Fruit fly (Drosophila melanogaster): Measurements from ENCODE around the gene PsGEF.

- no peak for TF ChIP-seq h (optimal IDR thresholded peaks at IDR 0.05)
- TF ChIP-seq Myc (optimal IDR thresholded peaks at IDR 0.05) = no peak
- no peak for TF ChIP-seq psq (optimal IDR thresholded peaks at IDR 0.05)
- no peak for TF ChIP-seq insv (optimal IDR thresholded peaks at IDR 0.05)
- no peak for TF ChIP-seq Sin3A (optimal IDR thresholded peaks at IDR 0.05)
These were observed 33.3 kb downstream of the PsGEF start for dm6 chrX:2354169-2354568.
